Worm (Caenorhabditis elegans): Measurements from ENCODE around the gene B0310.3.
A peak's percentile ranks its signal among the peaks of the same experiment; 100 is the strongest.

DNA sequence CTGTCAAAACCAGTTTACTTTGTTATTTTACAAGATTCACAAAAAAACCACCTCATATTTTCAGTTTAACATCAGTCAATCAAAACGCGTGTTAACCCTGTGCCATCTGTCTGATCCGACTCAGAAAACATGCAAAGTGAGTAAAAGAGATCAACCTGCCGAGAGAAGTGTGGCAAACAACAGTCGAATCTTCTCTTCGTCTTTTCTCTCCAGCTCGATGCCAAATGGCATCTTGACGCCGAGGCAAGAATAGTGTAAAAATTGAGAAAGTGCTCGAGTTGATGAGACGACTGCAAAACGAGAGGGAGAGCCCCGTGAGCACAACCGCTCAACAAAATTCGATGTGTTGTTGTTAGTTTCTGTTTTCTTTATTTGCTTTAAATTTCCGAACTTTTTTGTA lies 27.9 kb downstream of the B0310.3 start, which contains the start of gene B0310.1:
- no peak for TF ChIP-seq elt-3 (tag; optimal IDR thresholded peaks at IDR 0.05)
- TF ChIP-seq snpc-4 (tag; optimal IDR thresholded peaks at IDR 0.05), result no peak
- TF ChIP-seq cnd-1 (tag; optimal IDR thresholded peaks at IDR 0.05), result no peak
- TF ChIP-seq ztf-11 (tag; optimal IDR thresholded peaks at IDR 0.05), result no peak
- TF ChIP-seq unc-62 (GFP tag; optimal IDR thresholded peaks at IDR 0.05), result peak; percentile 68
- no peak for TF ChIP-seq nhr-12 (tag; optimal IDR thresholded peaks at IDR 0.05)
- no peak for TF ChIP-seq pha-4 (tag; optimal IDR thresholded peaks at IDR 0.05)
- no peak for TF ChIP-seq zip-8 (tag; optimal IDR thresholded peaks at IDR 0.05)
- no peak for TF ChIP-seq nhr-28 (tag; optimal IDR thresholded peaks at IDR 0.05)
- no peak for TF ChIP-seq unc-39 (tag; optimal IDR thresholded peaks at IDR 0.05)
- TF ChIP-seq nhr-237 (tag; optimal IDR thresholded peaks at IDR 0.05), result no peak
- no peak for TF ChIP-seq blmp-1 (tag; optimal IDR thresholded peaks at IDR 0.05)

Data from whole organism, mixed stage, embryonic.